Fruit fly (Drosophila melanogaster) whole organism, larva: ENCODE measurements around the gene Bem46.
A peak's percentile ranks its signal among the peaks of the same experiment; 100 is the strongest.

Experiments
- noc ChIP-seq: fragments of 200-800 bp; sonication (Bioruptor generic); optimal IDR thresholded peaks from 3 replicates; lab custom pipeline; 2019; ENCODE audit warnings: missing biosample characterization, mild to moderate bottlenecking, missing genetic modification characterization, moderate library complexity

Gene Bem46

DNA sequence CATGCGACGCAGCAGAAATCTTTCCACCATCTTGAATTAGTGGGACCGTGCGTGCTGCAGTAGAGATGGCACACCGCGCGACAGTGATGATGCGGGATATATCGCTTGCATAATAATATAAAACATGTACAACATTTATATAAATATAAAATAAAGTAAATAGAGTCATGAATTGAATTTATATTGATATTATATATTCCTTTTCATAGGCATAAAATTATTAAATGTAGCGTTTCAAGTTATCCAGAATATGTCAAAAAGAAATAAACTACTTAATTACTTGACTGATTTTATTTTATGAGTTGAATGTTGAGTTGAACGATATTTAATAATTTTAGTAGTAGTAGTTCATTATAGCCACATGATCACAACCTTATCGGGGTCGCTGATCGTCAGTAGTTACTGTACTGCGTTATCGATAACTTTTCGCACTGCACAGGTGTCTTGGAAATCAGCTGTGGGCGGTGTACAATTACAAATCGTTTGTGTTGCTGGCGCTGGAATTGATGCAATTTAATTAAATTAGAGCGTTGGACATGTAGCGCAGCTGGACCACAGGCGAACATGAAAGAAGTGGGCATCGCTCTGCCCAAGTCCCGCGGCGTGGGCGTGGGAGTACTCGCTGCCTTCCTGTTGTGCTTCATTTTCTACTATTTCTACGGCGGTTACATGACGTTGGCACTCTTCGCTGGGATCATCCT is at the start of gene Bem46, which contains the start of gene Chd1:
Gene Bem46 (plus strand): TSS at position 436 of the 701 bp plus-strand sequence.
Gene Chd1 (minus strand): TSS at position 43 of the 701 bp plus-strand sequence.
- no peak for TF ChIP-seq noc

- TF ChIP-seq noc: no peak
These were observed 48.2 kb upstream of the Bem46 start for dm6 chr2L:2939698-2940097.

dm6 chr2L:2941353-2941752 is 46.6 kb upstream of the Bem46 start:
- TF ChIP-seq noc: no peak

- no peak for TF ChIP-seq noc
These were observed 45.3 kb upstream of the Bem46 start for dm6 chr2L:2942639-2943038.

DNA sequence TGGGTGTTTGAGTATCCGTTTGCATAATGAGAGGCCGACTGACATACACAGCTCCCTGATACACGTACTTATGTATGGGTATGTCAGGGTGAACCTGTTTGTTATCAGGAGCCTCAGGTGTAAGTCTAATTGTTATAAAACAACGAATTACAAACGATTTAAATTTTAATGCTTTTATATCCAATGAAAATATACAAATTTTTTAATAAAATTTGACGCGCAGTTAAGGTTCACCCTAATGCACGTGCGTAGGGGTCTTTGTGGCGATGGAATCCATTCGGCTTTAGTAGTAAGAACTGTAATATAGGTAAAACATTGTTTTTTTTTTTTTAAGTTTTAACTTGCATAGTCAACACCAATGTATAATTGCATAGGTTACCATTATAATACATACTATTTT is 43.4 kb upstream of the Bem46 start:
- no peak for TF ChIP-seq noc

dm6 chr2L:2945438-2946220 is 42.3 kb upstream of the Bem46 start:
- TF ChIP-seq noc: no peak

dm6 chr2L:2954472-2954871 is 33.4 kb upstream of the Bem46 start, which contains the start of gene Rbp9:
Rbp9 (plus strand) TSS chr2L:2954762.
- TF ChIP-seq noc: no peak

- no peak for TF ChIP-seq noc
These were observed 32.3 kb upstream of the Bem46 start for dm6 chr2L:2955659-2956058.

DNA sequence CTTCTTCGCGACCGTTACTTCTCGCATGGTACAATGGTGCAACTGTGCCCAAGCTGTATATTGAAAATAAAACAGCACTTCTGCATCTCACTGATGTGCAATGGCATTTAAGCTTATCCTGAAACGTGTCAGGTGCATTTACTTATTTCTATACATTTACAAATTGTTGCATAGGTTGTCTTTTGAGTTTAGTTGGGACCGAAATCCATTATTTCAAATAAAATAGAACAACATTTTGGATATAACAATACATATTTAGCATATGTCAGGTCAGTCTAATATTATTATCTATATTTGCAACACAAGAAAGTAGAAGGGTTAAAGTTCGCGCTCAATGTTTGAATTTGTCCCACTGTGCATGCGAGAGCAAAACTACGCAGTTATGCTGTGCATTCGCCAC is 31.6 kb upstream of the Bem46 start:
- no peak for TF ChIP-seq noc

DNA sequence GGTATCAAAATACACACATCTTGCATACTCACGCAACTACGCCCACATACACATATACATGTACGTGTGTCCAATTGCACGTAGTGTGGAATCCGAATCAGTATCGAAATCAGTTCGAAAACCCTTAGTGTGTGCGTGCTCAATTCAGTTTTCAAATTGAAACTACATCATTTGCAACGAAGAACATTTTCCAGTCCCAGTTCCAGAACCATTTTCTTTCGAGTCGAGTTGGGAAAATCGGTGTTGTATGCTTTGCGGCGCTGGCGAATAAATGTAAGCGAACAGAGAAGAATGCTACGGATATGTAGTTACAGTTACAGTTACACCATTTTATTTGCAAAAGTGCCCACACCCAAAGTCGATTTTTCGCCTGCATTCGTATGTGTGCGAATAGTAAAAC is 30.9 kb upstream of the Bem46 start:
- no peak for TF ChIP-seq noc

DNA sequence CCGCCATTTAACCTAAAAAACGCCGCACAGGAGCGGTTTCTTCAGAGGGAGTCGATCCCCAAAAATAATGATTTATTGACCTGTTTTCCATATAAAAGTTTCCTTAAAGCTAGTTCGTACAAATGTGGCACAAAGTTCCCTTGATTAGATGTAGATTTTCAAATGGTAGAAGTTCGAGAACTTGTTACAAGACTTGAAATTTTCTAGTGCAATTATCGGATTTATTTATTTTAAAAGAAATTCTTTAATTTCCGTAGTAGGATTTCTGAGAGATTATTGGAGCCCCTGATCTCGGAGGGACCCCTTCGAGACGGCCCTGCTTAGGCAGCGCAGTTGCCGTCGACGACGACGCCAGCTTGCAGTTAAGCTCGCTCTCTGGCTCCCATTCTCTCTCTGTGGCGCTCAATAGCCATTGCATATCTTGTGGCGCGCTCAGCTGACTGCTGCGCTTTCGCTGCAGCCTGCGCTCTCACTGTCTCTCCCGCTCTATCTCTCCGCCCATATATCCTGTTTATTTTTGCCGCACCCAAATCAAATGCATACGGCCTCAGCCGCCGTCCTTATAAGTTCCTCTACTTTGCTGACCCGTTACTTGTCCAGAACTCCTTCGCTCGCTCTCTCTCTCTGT is 30.3 kb upstream of the Bem46 start:
- TF ChIP-seq noc: no peak

DNA sequence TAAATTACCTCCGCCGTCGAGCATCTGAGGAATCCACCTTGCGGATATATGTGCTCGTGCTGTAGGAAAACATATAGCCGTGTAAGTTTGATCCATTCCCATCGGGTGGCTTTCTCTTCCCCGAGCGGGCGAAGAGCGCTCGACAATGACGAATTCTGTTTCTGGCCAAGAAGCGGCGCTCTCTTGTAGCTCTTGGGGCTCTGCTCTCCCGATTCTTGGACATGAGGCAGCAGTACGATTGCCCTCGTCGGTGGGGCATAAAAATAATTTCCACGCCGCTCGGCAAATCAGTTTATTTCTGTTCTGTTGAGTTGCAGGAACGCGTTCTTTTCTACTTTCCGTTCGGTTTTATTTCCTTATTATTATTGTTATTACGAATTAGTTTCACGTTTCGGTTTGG is 29.1 kb upstream of the Bem46 start:
- no peak for TF ChIP-seq noc

- no peak for TF ChIP-seq noc
These were observed 21.0 kb upstream of the Bem46 start for dm6 chr2L:2966917-2967316.

DNA sequence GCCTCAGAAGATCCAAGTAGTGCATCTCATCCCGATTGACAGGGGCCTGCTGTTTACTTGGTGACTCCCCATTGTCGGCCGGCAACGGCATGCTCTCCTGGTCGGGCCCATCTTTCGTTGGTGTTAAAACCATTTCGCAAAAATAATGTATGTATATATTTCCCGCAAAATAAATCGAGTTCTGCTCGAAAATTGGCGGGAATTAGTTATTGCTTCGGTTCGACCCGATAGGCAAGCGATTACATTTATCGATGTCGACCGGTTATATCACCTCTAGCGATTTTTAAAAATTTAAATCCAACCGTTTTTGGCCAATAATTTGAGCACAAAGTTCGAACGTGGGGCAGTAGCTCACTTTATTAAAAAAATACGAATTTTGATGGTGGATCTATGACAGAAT is 18.5 kb upstream of the Bem46 start, which contains the start of gene Ts:
Gene Ts (minus strand): TSS at position 201 of the 400 bp plus-strand sequence.
- no peak for TF ChIP-seq noc

DNA sequence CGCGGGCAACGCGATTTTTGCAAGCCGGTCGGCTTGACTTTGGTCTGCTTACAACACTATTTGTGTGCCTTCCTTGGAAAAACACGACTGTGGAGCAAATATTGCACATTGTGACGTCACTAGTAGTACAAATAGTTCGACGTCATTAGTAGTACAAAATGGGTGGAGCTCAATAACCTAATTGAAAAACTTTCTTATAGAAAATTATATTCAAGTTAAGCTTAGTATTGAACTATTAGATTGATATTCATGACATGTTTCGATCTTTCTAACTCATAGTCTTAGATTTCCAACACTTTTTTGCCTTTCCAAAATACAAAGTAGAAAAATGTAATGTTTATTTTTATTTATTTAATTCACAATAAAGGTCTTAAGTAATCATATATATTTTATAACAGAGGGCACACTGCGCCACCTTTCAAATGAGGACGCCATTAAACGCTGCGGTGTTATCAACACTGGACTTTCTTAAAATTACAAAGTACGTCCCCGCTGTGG is 15.4 kb upstream of the Bem46 start, which contains the start of the genes Rrp1 and gammaTub23C:
Gene Rrp1 (minus strand): TSS at position 70 of the 498 bp plus-strand sequence.
Gene gammaTub23C (plus strand): TSS at position 453 of the 498 bp plus-strand sequence.
- TF ChIP-seq noc: peak; percentile 90

dm6 chr2L:2976829-2977228 is 11.1 kb upstream of the Bem46 start, which contains the start of the genes CG9641 and CG3165:
CG9641 (minus strand) TSS chr2L:2976862.
CG3165 (plus strand) TSS chr2L:2977122.
- TF ChIP-seq noc: no peak

DNA sequence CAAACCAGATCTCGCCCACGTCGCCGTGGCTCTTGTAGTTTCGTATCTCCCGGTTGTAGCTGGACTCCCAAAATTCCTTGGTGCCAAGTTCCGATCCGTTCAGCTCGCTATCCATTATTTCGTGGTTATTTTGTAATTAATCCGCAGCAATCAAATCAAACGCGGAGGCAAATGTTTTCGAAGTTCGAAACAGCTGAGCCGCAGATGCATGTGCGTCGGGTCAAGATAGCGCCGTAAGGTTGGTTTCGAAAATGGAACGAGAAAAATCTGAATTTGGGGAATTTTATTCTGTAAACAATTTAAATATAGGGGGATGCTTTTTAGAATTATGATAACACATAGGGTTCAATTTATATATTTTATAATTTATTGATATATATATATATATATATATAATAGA is 8.8 kb upstream of the Bem46 start, which contains the start of gene CG9643:
Gene CG9643 (minus strand): TSS at position 198 of the 400 bp plus-strand sequence.
- no peak for TF ChIP-seq noc
